Worm (Caenorhabditis elegans) whole organism, L2 larva: Measurements from ENCODE around the gene sre-44.

Experiments
- C34F6.9 ChIP-seq: fragments of 150-350 bp; optimal IDR thresholded peaks from 2 replicates; lab custom pipeline; 2014; ENCODE audit warnings: missing biosample characterization, missing genetic modification characterization
- F13H6.1 ChIP-seq: sonication (generic microtip); optimal IDR thresholded peaks from 2 replicates; lab custom pipeline; 2016; ENCODE audit warnings: missing genetic modification characterization, missing compliant biosample characterization
- Y55F3AM.14 ChIP-seq: fragments of 200-800 bp; sonication (Bioruptor generic); optimal IDR thresholded peaks from 2 replicates; lab custom pipeline; 2018; ENCODE audit warnings: mild to moderate bottlenecking, missing genetic modification characterization, missing compliant biosample characterization
- aly-2 ChIP-seq: fragments of 150-350 bp; optimal IDR thresholded peaks from 2 replicates; lab custom pipeline; 2014; ENCODE audit warnings: missing biosample characterization, missing genetic modification characterization
- blmp-1 ChIP-seq: sonication (generic microtip); optimal IDR thresholded peaks from 2 replicates; lab custom pipeline; 2017; ENCODE audit warnings: missing genetic modification characterization, mild to moderate bottlenecking, missing compliant biosample characterization, antibody characterized with exemption, moderate library complexity; ENCODE audit not compliant: insufficient read depth
- ceh-82 ChIP-seq: fragments of 150-350 bp; optimal IDR thresholded peaks from 2 replicates; lab custom pipeline; 2014; ENCODE audit warnings: missing biosample characterization, missing genetic modification characterization
- crh-2 ChIP-seq: sonication (generic microtip); optimal IDR thresholded peaks from 2 replicates; lab custom pipeline; 2017; ENCODE audit warnings: missing biosample characterization, missing genetic modification characterization
- dmd-4 ChIP-seq: sonication (generic microtip); optimal IDR thresholded peaks from 2 replicates; lab custom pipeline; 2017; ENCODE audit warnings: missing biosample characterization, missing genetic modification characterization
- egl-27 ChIP-seq: sonication (generic microtip); optimal IDR thresholded peaks from 3 replicates; lab custom pipeline; 2017; ENCODE audit warnings: missing biosample characterization, missing genetic modification reagents, missing genetic modification characterization
- elt-3 ChIP-seq: sonication (generic microtip); optimal IDR thresholded peaks from 2 replicates; lab custom pipeline; 2017; ENCODE audit warnings: missing biosample characterization, missing genetic modification characterization
- lin-13 ChIP-seq: fragments of 150-350 bp; optimal IDR thresholded peaks from 2 replicates; lab custom pipeline; 2014; ENCODE audit warnings: missing biosample characterization, missing genetic modification reagents, missing genetic modification characterization
- lin-39 ChIP-seq: fragments of 150-350 bp; optimal IDR thresholded peaks from 2 replicates; lab custom pipeline; 2014; ENCODE audit warnings: missing biosample characterization, missing genetic modification reagents, missing genetic modification characterization
- lsy-2 ChIP-seq, 2 experiments: fragments of 150-350 bp in 1 of 2; sonication (generic microtip) in 1 of 2; optimal IDR thresholded peaks; 2 replicates each; lab custom pipeline; 2014 to 2017; ENCODE audit warnings: missing biosample characterization in 2 of 2, missing genetic modification characterization in 2 of 2
- mab-5 ChIP-seq: fragments of 150-350 bp; optimal IDR thresholded peaks from 2 replicates; lab custom pipeline; 2014; ENCODE audit warnings: missing biosample characterization, missing genetic modification characterization
- mbf-1 ChIP-seq: sonication (generic microtip); optimal IDR thresholded peaks from 2 replicates; lab custom pipeline; 2017; ENCODE audit warnings: missing biosample characterization, missing genetic modification characterization
- nhr-10 ChIP-seq: sonication (generic microtip); optimal IDR thresholded peaks from 2 replicates; lab custom pipeline; 2017; ENCODE audit warnings: missing biosample characterization, missing genetic modification characterization
- nhr-11 ChIP-seq: fragments of 150-350 bp; optimal IDR thresholded peaks from 2 replicates; lab custom pipeline; 2014; ENCODE audit warnings: missing biosample characterization, missing genetic modification characterization
- nhr-12 ChIP-seq: fragments of 150-350 bp; optimal IDR thresholded peaks from 2 replicates; lab custom pipeline; 2014; ENCODE audit warnings: missing biosample characterization, missing genetic modification characterization
- nhr-129 ChIP-seq: fragments of 150-350 bp; optimal IDR thresholded peaks from 2 replicates; lab custom pipeline; 2014; ENCODE audit warnings: missing biosample characterization, missing genetic modification characterization
- nhr-25 ChIP-seq: fragments of 150-350 bp; sonication (generic microtip); optimal IDR thresholded peaks from 3 replicates; lab custom pipeline; 2014; ENCODE audit warnings: missing biosample characterization, missing genetic modification characterization
- nhr-6 ChIP-seq: fragments of 150-350 bp; optimal IDR thresholded peaks from 2 replicates; lab custom pipeline; 2014; ENCODE audit warnings: missing biosample characterization, missing genetic modification characterization
- peb-1 ChIP-seq: fragments of 150-350 bp; optimal IDR thresholded peaks from 2 replicates; lab custom pipeline; 2014; ENCODE audit warnings: missing biosample characterization, missing genetic modification characterization
- skn-1 ChIP-seq: sonication (generic microtip); optimal IDR thresholded peaks from 2 replicates; lab custom pipeline; 2017; ENCODE audit warnings: missing biosample characterization, missing genetic modification characterization
- sma-3 ChIP-seq: sonication (generic microtip); optimal IDR thresholded peaks from 2 replicates; lab custom pipeline; 2016; ENCODE audit warnings: missing genetic modification reagents, missing genetic modification characterization, missing compliant biosample characterization
- sma-9 ChIP-seq, 2 experiments: fragments of 150-350 bp in 1 of 2; sonication (generic microtip) in 1 of 2; optimal IDR thresholded peaks; 2 replicates each; lab custom pipeline; 2014 to 2016; ENCODE audit warnings: missing genetic modification characterization in 2 of 2, mild to moderate bottlenecking in 1 of 2, missing biosample characterization in 1 of 2, missing compliant biosample characterization in 1 of 2, missing genetic modification reagents in 1 of 2, moderate library complexity in 1 of 2
- snpc-4 ChIP-seq: fragments of 150-350 bp; optimal IDR thresholded peaks from 2 replicates; lab custom pipeline; 2014; ENCODE audit warnings: missing biosample characterization, missing genetic modification characterization
- unc-39 ChIP-seq: fragments of 150-350 bp; optimal IDR thresholded peaks from 2 replicates; lab custom pipeline; 2014; ENCODE audit warnings: missing biosample characterization, missing genetic modification characterization
- unc-55 ChIP-seq: fragments of 150-350 bp; sonication (generic microtip); optimal IDR thresholded peaks from 3 replicates; lab custom pipeline; 2014; ENCODE audit warnings: missing biosample characterization, missing genetic modification reagents, missing genetic modification characterization
- unc-62 ChIP-seq: fragments of 150-350 bp; optimal IDR thresholded peaks from 2 replicates; lab custom pipeline; 2014; ENCODE audit warnings: missing biosample characterization, missing genetic modification reagents, missing genetic modification characterization
- zag-1 ChIP-seq: fragments of 150-350 bp; optimal IDR thresholded peaks from 2 replicates; lab custom pipeline; 2014; ENCODE audit warnings: missing biosample characterization, missing genetic modification characterization
- ztf-1 ChIP-seq: fragments of 200-800 bp; sonication (Bioruptor generic); conservative IDR thresholded peaks from 2 replicates; pipeline ENCODE4 v1.3.6; 2022; ENCODE audit warnings: missing genetic modification characterization, missing compliant biosample characterization
- ztf-11 ChIP-seq: sonication (generic microtip); optimal IDR thresholded peaks from 2 replicates; lab custom pipeline; 2017; ENCODE audit warnings: missing biosample characterization, missing genetic modification characterization

sre-44 gene

ce11 chrII:13919100-13919499 is 30.3 kb upstream of the sre-44 start:
- TF ChIP-seq nhr-11, result no peak
- TF ChIP-seq snpc-4 (tag; lab: Kevin White, UChicago), result no peak
- TF ChIP-seq sma-3 (GFP tag; lab: Kevin White, UChicago), result no peak
- TF ChIP-seq ztf-1 (GFP tag; lab: Robert Waterston, UW), result no peak
- no peak for TF ChIP-seq nhr-10 (tag; lab: Kevin White, UChicago)
- TF ChIP-seq F13H6.1 (tag; lab: Kevin White, UChicago), result no peak
- TF ChIP-seq dmd-4, result no peak

DNA sequence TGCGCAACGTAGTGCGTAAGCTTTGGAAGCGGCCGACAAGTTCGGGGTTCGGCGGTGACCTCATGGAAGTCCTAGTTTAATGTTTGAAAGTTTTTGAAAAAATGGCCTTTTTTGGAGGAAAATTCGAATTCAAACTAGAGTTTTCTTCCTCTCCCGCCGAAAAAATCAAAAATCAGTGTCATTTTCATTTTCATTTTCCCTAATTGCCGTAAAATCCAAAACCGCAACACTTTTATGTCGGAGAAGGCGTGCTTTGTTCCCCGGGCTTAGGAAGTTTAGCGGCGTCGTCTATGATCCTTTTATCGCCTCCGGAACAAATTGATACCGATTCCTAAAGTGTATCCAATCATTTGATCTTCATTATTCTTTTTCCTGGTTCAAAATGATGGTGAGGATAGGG is 24.5 kb upstream of the sre-44 start, which contains the start of gene mltn-5:
mltn-5 (plus strand) TSS at position 301 of the 400 bp plus-strand sequence.
- TF ChIP-seq ztf-11 (tag; lab: Kevin White, UChicago), result no peak

DNA sequence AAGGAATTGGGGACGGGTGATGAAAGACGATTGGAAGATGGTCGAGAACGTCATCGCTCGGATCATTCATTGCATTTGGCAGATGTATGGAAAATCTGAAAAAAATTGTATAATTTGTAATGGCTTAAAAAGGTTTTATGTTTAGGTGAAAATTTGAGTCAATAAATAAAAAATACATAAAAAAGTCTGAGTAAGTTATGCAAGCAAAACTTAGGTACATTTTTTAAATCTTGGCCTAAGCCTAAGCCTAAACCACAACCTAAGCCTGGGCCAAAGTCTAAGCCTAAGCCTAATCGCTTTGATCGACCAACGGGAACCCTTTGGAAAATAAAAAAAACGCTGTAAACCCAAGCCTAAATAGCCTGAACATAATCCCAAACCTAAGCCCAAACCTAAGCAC is 17.4 kb upstream of the sre-44 start, which contains the start of gene hot-3:
hot-3 (minus strand) TSS at position 101 of the 400 bp plus-strand sequence.
- no peak for TF ChIP-seq mbf-1 (tag; lab: Kevin White, UChicago)
- no peak for TF ChIP-seq zag-1 (tag; lab: Kevin White, UChicago)
- TF ChIP-seq sma-9 (GFP tag; optimal IDR thresholded peaks at IDR 0.05; lab: Kevin White, UChicago), result no peak
- no peak for TF ChIP-seq sma-9 (tag; optimal IDR thresholded peaks at IDR 0.05; lab: Kevin White, UChicago)
- TF ChIP-seq nhr-12 (tag; lab: Kevin White, UChicago), result no peak
- no peak for TF ChIP-seq unc-62 (GFP tag; lab: Kevin White, UChicago)
- TF ChIP-seq unc-55 (GFP tag; lab: Kevin White, UChicago), result no peak
- TF ChIP-seq lin-13 (GFP tag; lab: Kevin White, UChicago), result no peak
- no peak for TF ChIP-seq crh-2 (tag; lab: Kevin White, UChicago)
- no peak for TF ChIP-seq nhr-25
- no peak for TF ChIP-seq nhr-129
- TF ChIP-seq elt-3, result no peak
- TF ChIP-seq ceh-82 (tag; lab: Kevin White, UChicago), result no peak
- no peak for TF ChIP-seq aly-2 (tag; lab: Kevin White, UChicago)
- TF ChIP-seq, all 48 proteins: peak for 0

DNA sequence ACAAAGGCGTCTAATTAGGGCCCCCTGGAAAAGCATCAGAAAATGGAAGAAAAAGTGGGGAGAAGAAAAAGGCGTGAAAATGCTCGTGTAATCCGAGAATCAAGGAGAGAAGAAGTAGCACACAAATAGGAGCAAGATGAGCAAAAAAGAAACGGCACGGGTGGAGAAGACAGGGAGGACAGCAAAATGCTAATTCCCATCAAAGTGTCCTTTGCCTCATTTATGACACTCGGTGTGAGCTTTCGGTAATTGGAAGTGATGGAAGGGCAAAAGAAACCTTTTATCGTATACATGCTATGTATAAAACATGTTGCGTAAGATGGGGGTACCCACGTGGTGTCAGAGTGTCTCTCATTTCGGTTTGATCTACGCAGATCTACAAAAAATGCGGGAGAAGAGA is 15.9 kb upstream of the sre-44 start:
- TF ChIP-seq lin-13 (GFP tag; lab: Kevin White, UChicago) (no peak), C34F6.9 (tag; lab: Kevin White, UChicago) (no peak), skn-1 (tag; lab: Kevin White, UChicago) (no peak), lsy-2 (tag; optimal IDR thresholded peaks at IDR 0.05; lab: Kevin White, UChicago) (no peak), blmp-1 (tag; lab: Kevin White, UChicago) (no peak), unc-39 (tag; lab: Kevin White, UChicago) (no peak), Y55F3AM.14 (GFP tag; lab: Kevin White, UChicago) (no peak)
- TF ChIP-seq, all 48 proteins: peak for 0

- TF ChIP-seq unc-55 (GFP tag; lab: Kevin White, UChicago) (no peak), mab-5 (tag; lab: Kevin White, UChicago) (no peak)
Measured at ce11 chrII:13935907-13936306, 13.5 kb upstream of the sre-44 start.

ce11 chrII:13938290-13938689 is 11.1 kb upstream of the sre-44 start:
- TF ChIP-seq blmp-1 (tag; lab: Kevin White, UChicago) (no peak), elt-3 (no peak), lin-39 (tag; lab: Kevin White, UChicago) (no peak), nhr-6 (no peak), peb-1 (tag; lab: Kevin White, UChicago) (no peak), mbf-1 (tag; lab: Kevin White, UChicago) (no peak)

ce11 chrII:13939531-13939930 is 9.9 kb upstream of the sre-44 start, which contains the start of gene W07G1.1:
TSS of gene W07G1.1 (minus strand) at chrII:13939631.
- TF ChIP-seq zag-1 (tag; lab: Kevin White, UChicago), result no peak
- no peak for TF ChIP-seq nhr-11
- TF ChIP-seq snpc-4 (tag; lab: Kevin White, UChicago), result no peak
- TF ChIP-seq egl-27 (tag; lab: Kevin White, UChicago), result no peak
